Worm (Caenorhabditis elegans): ENCODE results near the gene grd-12.

Gene grd-12

ce11 chrV:14979937-14980336 is 1.6 kb downstream of the grd-12 start, which contains the start of gene xbx-1:
Gene xbx-1 (plus strand): TSS chrV:14980237.
- TF ChIP-seq ceh-13 (GFP tag; optimal IDR thresholded peaks at IDR 0.05) (no peak), ceh-36 (tag; optimal IDR thresholded peaks at IDR 0.05) (no peak), tbx-11 (GFP tag; IDR thresholded peaks at IDR 0.05) (no peak), hnd-1 (tag; optimal IDR thresholded peaks at IDR 0.05) (no peak), scrt-1 (GFP tag; IDR thresholded peaks at IDR 0.05) (no peak), F13C5.2 (tag; optimal IDR thresholded peaks at IDR 0.05) (no peak), hmg-4 (GFP tag; optimal IDR thresholded peaks at IDR 0.05) (no peak), sea-1 (GFP tag; conservative IDR thresholded peaks at IDR 0.05) (no peak), hmbx-1 (tag; optimal IDR thresholded peaks at IDR 0.05) (no peak), pes-1 (GFP tag; IDR thresholded peaks at IDR 0.05) (no peak), B0310.2 (tag; optimal IDR thresholded peaks at IDR 0.05) (no peak), tbx-37 (GFP tag; conservative IDR thresholded peaks at IDR 0.05) (no peak), flt-1 (GFP tag; IDR thresholded peaks at IDR 0.05) (no peak), tra-4 (tag; optimal IDR thresholded peaks at IDR 0.05) (no peak), aly-1 (tag; optimal IDR thresholded peaks at IDR 0.05) (no peak), ama-1 (optimal IDR thresholded peaks at IDR 0.05) (no peak), ets-7 (tag; optimal IDR thresholded peaks at IDR 0.05) (no peak)

- TF ChIP-seq F13C5.2 (tag; optimal IDR thresholded peaks at IDR 0.05) (no peak), ceh-36 (tag; optimal IDR thresholded peaks at IDR 0.05) (no peak), hmbx-1 (tag; optimal IDR thresholded peaks at IDR 0.05) (no peak)
These were observed 6.3 kb downstream of the grd-12 start, which contains the start of gene F02D8.4 for ce11 chrV:14984593-14984992. Gene F02D8.4 (plus strand): TSS chrV:14984893.

ce11 chrV:14990843-14991242 is 12.5 kb downstream of the grd-12 start, which contains the start of the genes cdt-2 and T01C3.2:
Gene cdt-2 (minus strand): TSS chrV:14991126.
Gene T01C3.2 (plus strand): TSS chrV:14991168.
- TF ChIP-seq pes-1 (GFP tag; IDR thresholded peaks at IDR 0.05) (no peak), hnd-1 (tag; optimal IDR thresholded peaks at IDR 0.05) (no peak), aly-1 (tag; optimal IDR thresholded peaks at IDR 0.05) (no peak), scrt-1 (GFP tag; IDR thresholded peaks at IDR 0.05) (no peak), ama-1 (optimal IDR thresholded peaks at IDR 0.05) (no peak), tbx-11 (GFP tag; IDR thresholded peaks at IDR 0.05) (no peak), tbx-37 (GFP tag; conservative IDR thresholded peaks at IDR 0.05) (no peak)

- no peak for TF ChIP-seq ets-7 (tag; optimal IDR thresholded peaks at IDR 0.05)
- no peak for TF ChIP-seq ama-1 (optimal IDR thresholded peaks at IDR 0.05)
- TF ChIP-seq flt-1 (GFP tag; IDR thresholded peaks at IDR 0.05) = no peak
- no peak for TF ChIP-seq hmbx-1 (tag; optimal IDR thresholded peaks at IDR 0.05)
- TF ChIP-seq scrt-1 (GFP tag; IDR thresholded peaks at IDR 0.05) = no peak
- no peak for TF ChIP-seq ceh-36 (tag; optimal IDR thresholded peaks at IDR 0.05)
- no peak for TF ChIP-seq ceh-13 (GFP tag; optimal IDR thresholded peaks at IDR 0.05)
These were observed 13.2 kb downstream of the grd-12 start for ce11 chrV:14991489-14991888.

ce11 chrV:14992627-14993117 is 14.4 kb downstream of the grd-12 start, which contains the start of gene T01C3.3:
Gene T01C3.3 (minus strand): TSS chrV:14992677.
- TF ChIP-seq aly-1 (tag; optimal IDR thresholded peaks at IDR 0.05) = no peak

ce11 chrV:14993620-14994019 is 15.3 kb downstream of the grd-12 start, which contains the start of gene fil-1:
Gene fil-1 (plus strand): TSS chrV:14993838.
- TF ChIP-seq ama-1 (optimal IDR thresholded peaks at IDR 0.05) (no peak), hmbx-1 (tag; optimal IDR thresholded peaks at IDR 0.05) (no peak), tbx-11 (GFP tag; IDR thresholded peaks at IDR 0.05) (no peak), F13C5.2 (tag; optimal IDR thresholded peaks at IDR 0.05) (no peak)

- no peak for TF ChIP-seq hnd-1 (tag; optimal IDR thresholded peaks at IDR 0.05)
- TF ChIP-seq tra-4 (tag; optimal IDR thresholded peaks at IDR 0.05) = no peak
- TF ChIP-seq tbx-37 (GFP tag; conservative IDR thresholded peaks at IDR 0.05) = no peak
- TF ChIP-seq pes-1 (GFP tag; IDR thresholded peaks at IDR 0.05) = no peak
- no peak for TF ChIP-seq ama-1 (optimal IDR thresholded peaks at IDR 0.05)
- no peak for TF ChIP-seq aly-1 (tag; optimal IDR thresholded peaks at IDR 0.05)
- no peak for TF ChIP-seq F13C5.2 (tag; optimal IDR thresholded peaks at IDR 0.05)
- no peak for TF ChIP-seq tbx-11 (GFP tag; IDR thresholded peaks at IDR 0.05)
- no peak for TF ChIP-seq ceh-13 (GFP tag; optimal IDR thresholded peaks at IDR 0.05)
- no peak for TF ChIP-seq sea-1 (GFP tag; conservative IDR thresholded peaks at IDR 0.05)
These were observed 17.9 kb downstream of the grd-12 start, which contains the start of gene irld-14 for ce11 chrV:14996236-14996635. Gene irld-14 (plus strand): TSS chrV:14996536.

ce11 chrV:14999485-15000023 is 21.2 kb downstream of the grd-12 start, which contains the start of gene T01C3.11:
Gene T01C3.11 (plus strand): TSS chrV:14999535.
- TF ChIP-seq flt-1 (GFP tag; IDR thresholded peaks at IDR 0.05) (no peak), tbx-37 (GFP tag; conservative IDR thresholded peaks at IDR 0.05) (no peak), F13C5.2 (tag; optimal IDR thresholded peaks at IDR 0.05) (no peak), hmbx-1 (tag; optimal IDR thresholded peaks at IDR 0.05) (no peak), ceh-36 (tag; optimal IDR thresholded peaks at IDR 0.05) (no peak), aly-1 (tag; optimal IDR thresholded peaks at IDR 0.05) (no peak), scrt-1 (GFP tag; IDR thresholded peaks at IDR 0.05) (no peak), tbx-11 (GFP tag; IDR thresholded peaks at IDR 0.05) (no peak), ama-1 (optimal IDR thresholded peaks at IDR 0.05) (no peak)
